Worm (Caenorhabditis elegans): ENCODE measurements around the gene F49E12.7.

The F49E12.7 gene

ce11 chrII:8380188-8380587 lies 15.8 kb downstream of the F49E12.7 start:
- TF ChIP-seq blmp-1 (tag; optimal IDR thresholded peaks at IDR 0.05; ENCODE audit: insufficient read depth) = peak; percentile 77
- no peak for TF ChIP-seq crh-2 (tag; optimal IDR thresholded peaks at IDR 0.05)

- TF ChIP-seq mab-5 (tag; optimal IDR thresholded peaks at IDR 0.05) (no peak), dmd-4 (tag; optimal IDR thresholded peaks at IDR 0.05) (no peak), sma-9 (GFP tag; optimal IDR thresholded peaks at IDR 0.05) (no peak), sma-9 (tag; optimal IDR thresholded peaks at IDR 0.05) (no peak), nhr-10 (tag; optimal IDR thresholded peaks at IDR 0.05) (no peak), skn-1 (tag; optimal IDR thresholded peaks at IDR 0.05) (no peak), F13H6.1 (tag; optimal IDR thresholded peaks at IDR 0.05) (no peak)
These were observed 18.2 kb downstream of the F49E12.7 start for ce11 chrII:8377722-8378121.

DNA sequence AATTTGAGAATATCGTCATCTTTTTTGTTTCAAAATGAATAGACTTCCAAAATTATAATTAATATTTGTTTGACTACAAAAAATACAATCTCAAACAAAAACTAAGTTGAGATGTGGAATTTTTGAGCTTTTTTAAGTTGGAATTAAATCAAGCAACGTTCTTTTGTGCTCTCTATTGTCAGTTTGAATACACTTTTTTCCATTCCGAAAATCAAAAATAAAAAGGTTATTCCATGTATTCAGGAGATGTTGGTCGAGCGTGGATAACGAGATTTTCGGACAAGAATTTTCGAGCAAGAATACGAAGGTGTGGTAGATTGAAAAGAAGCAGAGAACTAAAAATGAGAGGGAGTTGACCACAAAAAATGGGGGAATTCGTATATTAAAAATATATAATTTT lies 25.7 kb downstream of the F49E12.7 start:
- TF ChIP-seq ceh-82 (tag; optimal IDR thresholded peaks at IDR 0.05) (no peak), aly-2 (tag; optimal IDR thresholded peaks at IDR 0.05) (no peak), ZK546.5 (tag; optimal IDR thresholded peaks at IDR 0.05) (no peak), lin-13 (GFP tag; optimal IDR thresholded peaks at IDR 0.05) (no peak), ama-1 (optimal IDR thresholded peaks at IDR 0.05) (no peak), blmp-1 (tag; optimal IDR thresholded peaks at IDR 0.05; ENCODE audit: insufficient read depth) (no peak), nhr-25 (tag; optimal IDR thresholded peaks at IDR 0.05) (no peak), snpc-4 (tag; optimal IDR thresholded peaks at IDR 0.05) (no peak), nhr-6 (tag; optimal IDR thresholded peaks at IDR 0.05) (no peak), unc-39 (tag; optimal IDR thresholded peaks at IDR 0.05) (no peak), F13H6.1 (tag; optimal IDR thresholded peaks at IDR 0.05) (no peak), R02D3.7 (tag; optimal IDR thresholded peaks at IDR 0.05) (no peak), ztf-4 (tag; optimal IDR thresholded peaks at IDR 0.05) (no peak), nhr-23 (tag; optimal IDR thresholded peaks at IDR 0.05) (no peak), nhr-237 (tag; optimal IDR thresholded peaks at IDR 0.05) (no peak), nhr-12 (tag; optimal IDR thresholded peaks at IDR 0.05) (no peak), unc-62 (GFP tag; optimal IDR thresholded peaks at IDR 0.05) (no peak), crh-2 (tag; optimal IDR thresholded peaks at IDR 0.05) (no peak)

DNA sequence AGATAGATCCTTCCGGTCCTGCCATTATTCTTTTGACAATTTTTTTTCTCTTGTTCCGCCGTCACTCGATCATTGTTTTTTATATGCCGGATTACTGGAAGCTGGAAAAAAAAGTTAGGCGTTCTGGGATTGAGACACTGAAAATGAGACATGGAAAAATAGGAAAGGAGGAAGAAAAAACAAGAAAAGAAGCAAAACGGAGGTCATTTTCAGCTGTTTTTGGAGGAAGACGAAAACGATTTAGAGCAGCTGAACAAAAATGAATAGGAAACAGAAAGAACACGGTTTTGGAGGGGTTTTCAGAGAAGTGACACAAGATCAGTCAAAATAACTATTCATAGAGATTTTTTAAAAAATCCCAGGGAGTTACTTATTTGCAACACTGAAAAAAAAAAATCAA lies 26.9 kb downstream of the F49E12.7 start, which contains the start of gene amt-3:
Gene amt-3 (minus strand): TSS at position 101 of the 400 bp plus-strand sequence.
- no peak for TF ChIP-seq mab-5 (tag; optimal IDR thresholded peaks at IDR 0.05)
- TF ChIP-seq ama-1 (optimal IDR thresholded peaks at IDR 0.05) = no peak
- TF ChIP-seq R02D3.7 (tag; optimal IDR thresholded peaks at IDR 0.05) = no peak
- TF ChIP-seq nhr-6 (tag; optimal IDR thresholded peaks at IDR 0.05) = no peak

DNA sequence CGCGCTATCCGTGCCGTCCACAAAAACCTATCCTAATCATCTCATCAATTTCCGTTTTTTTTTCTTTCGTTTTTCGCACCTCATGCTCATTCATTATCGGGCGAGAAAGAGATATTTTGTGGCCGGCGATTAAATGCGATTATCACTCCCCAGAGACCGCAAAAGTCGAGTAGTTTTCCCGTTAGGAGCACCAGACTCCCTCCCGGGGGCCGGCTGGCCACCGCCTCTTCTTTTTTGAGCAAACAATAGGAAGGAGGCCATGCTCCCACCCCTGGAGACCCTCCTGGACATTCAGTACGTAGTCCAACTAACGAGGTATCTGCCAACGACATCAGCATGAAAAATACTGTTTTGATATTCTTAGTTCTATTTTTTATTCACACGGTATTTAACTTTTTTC lies 35.5 kb downstream of the F49E12.7 start, which contains the start of gene M195.2:
Gene M195.2 (plus strand): TSS at position 301 of the 400 bp plus-strand sequence.
- no peak for TF ChIP-seq crh-2 (tag; optimal IDR thresholded peaks at IDR 0.05)

DNA sequence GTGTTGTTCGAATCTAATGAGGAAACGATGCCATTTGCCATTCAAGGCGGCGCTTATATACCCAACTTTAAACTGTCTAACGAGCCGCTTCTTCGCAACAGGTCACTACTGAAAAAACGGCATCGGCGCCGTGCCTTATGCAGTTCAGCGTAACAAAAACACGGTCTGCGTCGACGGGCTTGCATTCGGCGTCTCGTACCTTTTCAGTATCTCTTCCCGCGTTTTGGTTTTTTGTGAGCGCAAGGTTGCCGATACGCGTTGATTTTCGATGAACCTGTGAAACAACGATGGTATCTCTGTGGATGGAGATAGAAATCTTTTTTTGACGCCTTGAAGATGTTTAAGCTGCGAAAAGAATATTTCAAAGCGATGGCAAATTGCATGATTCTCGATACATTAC lies 36.6 kb downstream of the F49E12.7 start, which contains the start of gene col-77:
Gene col-77 (minus strand): TSS at position 32 of the 400 bp plus-strand sequence.
- no peak for TF ChIP-seq nhr-77 (tag; optimal IDR thresholded peaks at IDR 0.05)
- TF ChIP-seq lsy-2 (tag; optimal IDR thresholded peaks at IDR 0.05) = no peak
- no peak for TF ChIP-seq nhr-237 (tag; optimal IDR thresholded peaks at IDR 0.05)
- no peak for TF ChIP-seq elt-3 (tag; optimal IDR thresholded peaks at IDR 0.05)
- no peak for TF ChIP-seq nhr-21 (tag; optimal IDR thresholded peaks at IDR 0.05)

ce11 chrII:8358466-8358865 lies 37.5 kb downstream of the F49E12.7 start:
- TF ChIP-seq ztf-1 (GFP tag; conservative IDR thresholded peaks at IDR 0.05) (no peak), alr-1 (tag; optimal IDR thresholded peaks at IDR 0.05) (no peak), ztf-4 (tag; optimal IDR thresholded peaks at IDR 0.05) (no peak)

DNA sequence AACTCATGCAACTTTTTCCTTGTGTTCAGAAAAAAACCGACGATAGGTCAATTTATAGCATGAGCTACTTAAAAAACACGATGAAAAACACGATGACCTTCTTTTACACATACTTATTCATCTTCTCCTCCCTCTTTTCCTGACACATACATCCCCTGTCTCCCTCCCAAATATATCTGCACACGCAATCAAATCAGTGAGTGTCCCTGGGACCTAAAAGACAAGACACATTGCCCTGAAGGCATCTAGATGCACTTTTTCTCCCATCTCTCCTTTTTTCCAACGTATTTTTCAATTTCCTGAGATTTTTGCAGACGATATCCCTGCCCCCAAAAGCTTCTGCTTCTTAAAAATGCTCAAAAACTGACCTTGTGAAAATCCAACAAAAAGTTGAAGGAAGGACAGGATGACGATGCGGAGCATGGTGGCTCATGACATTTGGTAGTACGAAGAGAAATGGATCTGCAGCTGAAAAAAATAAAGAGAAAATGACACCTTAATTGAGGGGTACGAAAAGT lies 41.6 kb downstream of the F49E12.7 start, which contains the start of gene C26D10.6:
Gene C26D10.6 (minus strand): TSS at position 468 of the 518 bp plus-strand sequence.
- TF ChIP-seq alr-1 (tag; optimal IDR thresholded peaks at IDR 0.05) (no peak), R02D3.7 (tag; optimal IDR thresholded peaks at IDR 0.05) (no peak), C34F6.9 (tag; optimal IDR thresholded peaks at IDR 0.05) (no peak), lsy-2 (tag; optimal IDR thresholded peaks at IDR 0.05) (no peak), nhr-6 (tag; optimal IDR thresholded peaks at IDR 0.05) (no peak), ceh-82 (tag; optimal IDR thresholded peaks at IDR 0.05) (no peak), nhr-11 (tag; optimal IDR thresholded peaks at IDR 0.05) (no peak), ztf-4 (tag; optimal IDR thresholded peaks at IDR 0.05) (no peak), elt-1 (tag; optimal IDR thresholded peaks at IDR 0.05) (no peak), ceh-16 (tag; optimal IDR thresholded peaks at IDR 0.05) (no peak), ztf-11 (tag; optimal IDR thresholded peaks at IDR 0.05) (no peak), nhr-77 (tag; optimal IDR thresholded peaks at IDR 0.05) (no peak)
